Worm (Caenorhabditis elegans): ENCODE results near the gene C05D11.5.

The C05D11.5 gene

DNA sequence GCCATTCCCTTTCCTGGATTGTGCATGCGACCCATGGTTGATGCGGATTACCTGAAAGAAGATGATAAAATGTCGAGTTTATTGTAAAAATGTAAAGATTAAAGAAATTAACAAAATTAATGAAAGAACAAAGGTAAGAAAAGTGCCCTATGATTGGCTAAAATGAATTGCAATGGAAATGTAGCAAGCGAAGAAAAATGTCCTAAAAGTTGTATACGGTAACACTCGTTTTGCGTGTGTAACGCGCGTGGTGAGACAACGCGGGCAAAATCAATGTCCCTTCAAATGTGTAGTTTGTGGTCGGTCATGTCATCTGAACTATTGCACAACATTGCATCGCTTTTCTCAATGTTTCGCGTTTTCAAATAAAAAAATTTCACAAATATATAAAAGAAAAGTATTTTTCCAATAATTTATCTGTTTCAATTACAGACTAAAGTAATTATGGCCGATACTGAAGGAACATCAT, 36.8 kb downstream of the C05D11.5 start, which contains the start of the genes rps-13 and nfx-1 (continued):
- TF ChIP-seq sup-37 (GFP tag; optimal IDR thresholded peaks at IDR 0.05): no peak
- no peak for TF ChIP-seq ceh-63 (GFP tag; optimal IDR thresholded peaks at IDR 0.05)
- TF ChIP-seq snu-23 (GFP tag; optimal IDR thresholded peaks at IDR 0.05): peak; percentile 87
- TF ChIP-seq unc-130 (tag; optimal IDR thresholded peaks at IDR 0.05): peak; percentile 94
- TF ChIP-seq nhr-20 (tag; optimal IDR thresholded peaks at IDR 0.05): peak; percentile 86
- TF ChIP-seq nhr-19 (GFP tag; conservative IDR thresholded peaks at IDR 0.05): peak; percentile 84
- peak; percentile 61 for TF ChIP-seq dsc-1 (tag; optimal IDR thresholded peaks at IDR 0.05)
- peak; percentile 65 for TF ChIP-seq lir-3 (tag; optimal IDR thresholded peaks at IDR 0.05; ENCODE audit: poor library complexity)
- no peak for TF ChIP-seq nhr-84 (tag; optimal IDR thresholded peaks at IDR 0.05)
- TF ChIP-seq lin-39 (tag; optimal IDR thresholded peaks at IDR 0.05): no peak
- TF ChIP-seq egl-27 (tag; optimal IDR thresholded peaks at IDR 0.05): no peak
- no peak for TF ChIP-seq grh-1 (GFP tag; IDR thresholded peaks at IDR 0.05)
- peak; percentile 10 for TF ChIP-seq fkh-10 (GFP tag; optimal IDR thresholded peaks at IDR 0.05)
- peak; percentile 70 for TF ChIP-seq swsn-7 (tag; optimal IDR thresholded peaks at IDR 0.05)
- peak; percentile 74 for TF ChIP-seq ztf-4 (tag; optimal IDR thresholded peaks at IDR 0.05)
- TF ChIP-seq sptf-1 (tag; optimal IDR thresholded peaks at IDR 0.05): no peak
- peak in 1 of 2 experiments; percentile 85 for TF ChIP-seq mdl-1 (tag; optimal IDR thresholded peaks at IDR 0.05)
- TF ChIP-seq sox-4 (tag; optimal IDR thresholded peaks at IDR 0.05): no peak
- peak; percentile 4 for TF ChIP-seq ceh-90 (tag; optimal IDR thresholded peaks at IDR 0.05)
- TF ChIP-seq isw-1 (GFP tag; IDR thresholded peaks at IDR 0.05): peak; percentile 83
- TF ChIP-seq mep-1 (tag; optimal IDR thresholded peaks at IDR 0.05): peak; percentile 78
- TF ChIP-seq C34B4.2 (tag; optimal IDR thresholded peaks at IDR 0.05): no peak
- TF ChIP-seq snpc-4 (tag; optimal IDR thresholded peaks at IDR 0.05): peak; percentile 66
- peak in 2 of 6 experiments; percentile 43 to 63 for TF ChIP-seq elt-3 (tag; optimal IDR thresholded peaks at IDR 0.05)
- no peak for TF ChIP-seq tlp-1 (tag; optimal IDR thresholded peaks at IDR 0.05)
- TF ChIP-seq aha-1 (tag; optimal IDR thresholded peaks at IDR 0.05): no peak
- TF ChIP-seq Y116A8C.19 (tag; optimal IDR thresholded peaks at IDR 0.05; ENCODE audit: borderline replicate concordance): no peak
- TF ChIP-seq mab-9 (GFP tag; IDR thresholded peaks at IDR 0.05): no peak
- TF ChIP-seq hlh-4 (tag; optimal IDR thresholded peaks at IDR 0.05): no peak
- TF ChIP-seq ets-5 (GFP tag; IDR thresholded peaks at IDR 0.05): no peak
- TF ChIP-seq skn-1 (tag; optimal IDR thresholded peaks at IDR 0.05): peak; percentile 92
- TF ChIP-seq nhr-85 (tag): peak; percentile 89

- TF ChIP-seq nhr-85 (tag) (peak; percentile 42), aly-2 (tag; optimal IDR thresholded peaks at IDR 0.05) (peak; percentile 42), tbx-2 (tag; optimal IDR thresholded peaks at IDR 0.05) (no peak), efl-1 (optimal IDR thresholded peaks at IDR 0.05) (no peak), efl-1 (GFP tag; optimal IDR thresholded peaks at IDR 0.05 in 1 of 2) (peak in 1 of 2 experiments; percentile 85), lin-13 (GFP tag; optimal IDR thresholded peaks at IDR 0.05) (no peak), pax-3 (tag; optimal IDR thresholded peaks at IDR 0.05) (no peak), fos-1 (tag; optimal IDR thresholded peaks at IDR 0.05) (peak; percentile 8), egl-27 (tag; optimal IDR thresholded peaks at IDR 0.05) (no peak), nhr-77 (tag; optimal IDR thresholded peaks at IDR 0.05) (peak; percentile 0), lsy-2 (tag; optimal IDR thresholded peaks at IDR 0.05) (peak in 1 of 2 experiments; percentile 71)
Observed at ce11 chrIII:6373850-6374474, 37.9 kb downstream of the C05D11.5 start.

ce11 chrIII:6368524-6368923, 43.3 kb downstream of the C05D11.5 start:
- TF ChIP-seq unc-86 (tag; optimal IDR thresholded peaks at IDR 0.05) (no peak), F16B12.6 (tag; optimal IDR thresholded peaks at IDR 0.05) (no peak), egl-13 (tag; optimal IDR thresholded peaks at IDR 0.05) (no peak), alr-1 (tag; optimal IDR thresholded peaks at IDR 0.05; ENCODE audit: borderline replicate concordance) (no peak), ztf-11 (tag; optimal IDR thresholded peaks at IDR 0.05) (no peak), unc-130 (tag; optimal IDR thresholded peaks at IDR 0.05) (no peak), efl-1 (optimal IDR thresholded peaks at IDR 0.05) (no peak), efl-1 (GFP tag; optimal IDR thresholded peaks at IDR 0.05 in 1 of 2) (no peak)

All from whole organism, L1 larva.